Worm (Caenorhabditis elegans): Measurements from ENCODE around the gene fbxa-3.
"Not testable (repeated sequence)": the region's sequence is repeated elsewhere in the genome, so short reads cannot be mapped to it uniquely, and the experiment has no call there.

Gene fbxa-3

DNA sequence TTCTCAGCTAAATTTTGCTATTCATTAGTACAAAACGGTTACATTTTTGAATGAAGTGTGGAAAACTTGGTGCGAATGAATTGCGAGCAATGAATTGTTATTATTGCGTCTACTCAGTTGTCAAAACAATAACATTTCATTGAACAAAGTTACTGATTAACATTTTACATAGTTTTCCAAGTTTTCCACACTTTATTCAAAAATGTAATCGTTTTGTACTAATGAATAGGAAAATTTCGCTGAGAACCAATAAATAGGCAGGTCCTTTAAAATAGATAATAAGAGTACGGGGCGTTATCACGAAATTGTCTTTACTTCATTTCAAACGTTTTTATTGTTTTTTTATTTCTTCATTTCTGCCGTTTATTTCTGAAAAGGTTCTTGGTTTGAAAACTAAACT, 38.2 kb downstream of the fbxa-3 start, which contains the start of gene math-4:
Gene math-4, minus strand, starts transcription at position 101 of the 400 bp plus-strand sequence.
- TF ChIP-seq Y48G9A.11 (GFP tag; IDR thresholded peaks at IDR 0.05) (no peak), T20F7.1 (GFP tag; optimal IDR thresholded peaks at IDR 0.05) (no peak), daf-19 (GFP tag; conservative IDR thresholded peaks at IDR 0.05) (no peak), ztf-7 (tag; optimal IDR thresholded peaks at IDR 0.05) (no peak), D1046.2 (GFP tag; IDR thresholded peaks at IDR 0.05) (no peak), F37D6.2 (tag; optimal IDR thresholded peaks at IDR 0.05) (no peak), ceh-28 (tag; optimal IDR thresholded peaks at IDR 0.05) (no peak), lin-13 (GFP tag; optimal IDR thresholded peaks at IDR 0.05) (no peak), unc-62 (GFP tag; optimal IDR thresholded peaks at IDR 0.05 in 1 of 2) (no peak), unc-62 (tag; optimal IDR thresholded peaks at IDR 0.05) (no peak), nhr-25 (tag; optimal IDR thresholded peaks at IDR 0.05; ENCODE audit: borderline replicate concordance, insufficient read depth) (no peak), lin-39 (tag; optimal IDR thresholded peaks at IDR 0.05) (no peak), spr-1 (tag; optimal IDR thresholded peaks at IDR 0.05) (no peak)

DNA sequence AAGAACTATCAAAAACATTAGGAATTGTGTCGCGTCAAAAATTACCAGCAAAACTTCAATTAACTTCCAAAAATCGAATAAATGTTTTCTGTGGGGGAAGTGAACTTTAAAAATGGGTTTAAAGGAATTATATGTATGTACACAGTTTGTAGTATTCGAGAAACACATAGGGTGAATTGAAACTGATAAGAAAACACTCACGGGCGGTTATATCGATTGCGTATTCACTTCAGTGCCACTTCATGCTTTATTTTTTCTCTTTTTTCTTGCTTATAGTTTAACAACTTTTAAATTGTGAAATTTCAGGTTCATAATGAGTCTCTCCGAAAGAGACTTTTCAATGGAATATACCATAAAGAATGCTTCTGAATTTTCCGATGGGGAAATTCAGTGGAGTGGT, 45.4 kb downstream of the fbxa-3 start, which contains the start of gene F36H5.14:
Gene F36H5.14, plus strand, starts transcription at position 301 of the 400 bp plus-strand sequence.
- TF ChIP-seq mxl-2 (GFP tag; conservative IDR thresholded peaks at IDR 0.05); pqm-1 (tag; optimal IDR thresholded peaks at IDR 0.05); aha-1 (tag): not testable (repeated sequence)

DNA sequence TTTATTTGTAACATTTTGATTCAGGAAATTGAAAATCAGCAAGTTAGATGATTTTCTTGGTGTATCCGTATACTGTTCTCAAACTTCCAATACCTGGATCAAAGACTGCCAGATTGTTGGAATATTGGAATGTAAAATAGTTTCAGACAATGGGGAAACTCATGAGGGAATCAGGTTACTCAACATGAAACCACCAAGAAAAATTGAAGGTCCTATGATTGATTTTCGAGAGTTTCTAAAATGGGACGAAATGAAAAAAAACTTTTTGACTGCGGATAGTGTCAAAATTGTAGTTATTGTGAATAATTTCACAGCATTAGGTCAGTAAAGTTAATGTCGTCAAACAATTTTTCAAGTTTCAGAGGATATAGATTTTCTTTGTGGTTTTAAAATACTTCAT, 48.9 kb downstream of the fbxa-3 start, which contains the start of gene math-3:
Gene math-3, plus strand, starts transcription at position 301 of the 400 bp plus-strand sequence.
- TF ChIP-seq nhr-48 (tag; optimal IDR thresholded peaks at IDR 0.05) (no peak), unc-62 (GFP tag; optimal IDR thresholded peaks at IDR 0.05 in 1 of 2) (peak in 1 of 2 experiments; percentile 46), unc-62 (tag; optimal IDR thresholded peaks at IDR 0.05) (no peak)

DNA sequence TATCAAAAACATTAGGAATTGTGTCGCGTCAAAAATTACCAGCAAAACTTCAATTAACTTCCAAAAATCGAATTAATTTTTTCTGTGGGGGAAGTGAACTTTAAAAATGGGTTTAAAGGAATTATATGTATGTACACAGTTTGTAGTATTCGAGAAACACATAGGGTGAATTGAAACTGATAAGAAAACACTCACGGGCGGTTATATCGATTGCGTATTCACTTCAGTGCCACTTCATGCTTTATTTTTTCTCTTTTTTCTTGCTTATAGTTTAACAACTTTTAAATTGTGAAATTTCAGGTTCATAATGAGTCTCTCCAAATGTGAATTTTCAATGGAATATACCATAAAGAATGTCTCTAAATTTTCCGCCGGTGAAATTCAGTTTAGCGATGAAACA, 49.3 kb downstream of the fbxa-3 start, which contains the start of gene math-26:
Gene math-26, plus strand, starts transcription at position 301 of the 400 bp plus-strand sequence.
- not testable (repeated sequence) for TF ChIP-seq snpc-4 (tag; optimal IDR thresholded peaks at IDR 0.05); dve-1 (tag; optimal IDR thresholded peaks at IDR 0.05; ENCODE audit: insufficient read depth); zip-2 (tag; optimal IDR thresholded peaks at IDR 0.05)

Measured in whole organism, L4 larva.